Fruit fly (Drosophila melanogaster) ovary, adult (tissue): ENCODE results near the gene CG16820.

Experiments used
- CG17801 ChIP-seq: fragments of 200-800 bp; optimal IDR thresholded peaks from 2 replicates; lab custom pipeline; 2019; ENCODE audit warnings: missing biosample characterization, mild to moderate bottlenecking, missing genetic modification characterization, moderate library complexity; ENCODE audit not compliant: partially characterized antibody

CG16820 gene

DNA sequence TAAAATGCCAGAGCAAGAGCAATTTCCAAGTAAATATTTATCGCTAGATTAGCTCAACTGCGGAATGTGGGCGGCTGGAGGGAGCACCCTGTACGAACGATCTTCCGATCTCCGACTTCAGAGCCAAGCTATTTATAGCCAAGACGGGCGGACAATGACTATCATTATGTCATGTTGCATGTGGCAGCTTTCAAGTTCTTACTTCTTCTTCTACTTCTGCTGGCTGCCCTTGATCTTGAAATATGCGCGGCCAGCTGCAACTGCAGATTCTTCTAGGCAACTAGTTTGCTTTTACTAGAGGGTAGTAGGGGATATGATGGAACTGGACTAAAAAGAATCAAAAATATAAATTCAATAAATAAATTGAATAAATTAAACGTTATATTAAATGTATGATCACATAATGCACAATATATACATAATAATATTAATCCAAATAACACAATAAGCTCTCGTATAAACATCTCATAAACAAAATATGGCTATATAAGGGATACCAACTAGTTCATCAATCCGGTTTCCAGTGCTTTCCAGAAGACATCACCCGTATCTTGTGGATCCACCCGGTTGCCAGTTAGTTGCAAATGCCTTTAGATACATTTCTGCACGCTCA lies 22.1 kb downstream of the CG16820 start:
- no peak for TF ChIP-seq CG17801 (GFP tag; lab: Kevin White, UChicago)

DNA sequence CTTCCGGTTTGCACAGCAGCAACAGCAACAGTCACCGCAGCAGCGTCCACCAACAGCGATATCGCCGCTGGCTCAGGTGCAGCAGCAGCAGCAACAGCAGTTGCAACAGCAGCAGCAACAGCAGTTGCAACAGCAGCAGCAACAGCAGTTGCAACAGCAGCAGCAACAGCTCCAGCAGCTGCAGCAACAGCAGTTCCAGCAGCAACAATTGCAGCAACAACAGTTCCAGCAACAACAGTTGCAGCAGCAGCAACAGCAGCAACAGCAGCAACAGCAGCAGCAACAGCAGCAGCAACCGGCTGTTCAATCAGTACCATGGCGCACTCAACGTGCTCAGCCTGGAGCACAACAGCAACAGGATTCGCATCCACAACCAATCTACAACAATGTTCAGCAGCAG lies 26.5 kb downstream of the CG16820 start:
- TF ChIP-seq CG17801 (GFP tag; lab: Kevin White, UChicago) = no peak

DNA sequence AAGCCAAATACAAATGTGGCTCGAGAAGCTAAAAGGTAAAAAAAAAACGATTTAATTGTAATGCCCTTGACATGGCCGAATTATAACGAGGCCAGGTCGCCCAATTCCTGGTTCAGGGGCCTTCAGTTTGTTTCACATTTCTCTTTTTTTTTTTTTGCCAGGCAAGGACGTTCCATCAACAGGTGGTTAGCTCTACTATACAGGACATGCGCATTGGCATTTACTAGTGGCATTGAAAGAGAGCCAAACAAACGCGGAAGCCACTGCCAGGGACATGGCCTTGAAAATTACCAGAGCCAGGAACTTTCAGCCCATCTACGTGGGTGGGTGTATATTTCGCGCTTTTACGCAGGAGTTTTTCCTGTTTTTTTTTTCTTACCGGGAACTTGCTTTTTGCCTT lies 39.8 kb downstream of the CG16820 start:
- no peak for TF ChIP-seq CG17801 (GFP tag; lab: Kevin White, UChicago)

DNA sequence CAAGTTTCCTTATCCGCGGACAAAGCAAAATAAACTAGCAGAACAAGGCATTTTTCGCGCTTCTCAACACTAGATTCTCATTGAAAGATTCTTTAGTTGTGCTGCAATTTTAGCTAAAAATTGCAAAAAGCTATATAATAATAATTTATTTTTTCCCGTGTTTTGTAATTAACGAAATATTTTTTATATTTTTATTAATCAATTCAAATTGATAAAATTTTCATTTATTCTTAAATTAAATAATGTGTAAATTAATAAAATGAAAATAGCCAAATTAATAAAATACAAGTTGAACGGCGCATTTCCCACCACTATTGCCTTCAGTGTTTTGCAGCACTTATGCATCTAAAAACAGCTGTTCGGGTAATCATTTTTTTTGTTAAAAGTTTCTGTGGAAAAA lies 40.4 kb downstream of the CG16820 start, which contains the start of the genes Drep4 and Uvrag:
Drep4 (minus strand) TSS at position 7 of the 400 bp plus-strand sequence.
Uvrag (plus strand) TSS at position 322 of the 400 bp plus-strand sequence.
- peak; percentile 81 for TF ChIP-seq CG17801 (GFP tag; lab: Kevin White, UChicago)

DNA sequence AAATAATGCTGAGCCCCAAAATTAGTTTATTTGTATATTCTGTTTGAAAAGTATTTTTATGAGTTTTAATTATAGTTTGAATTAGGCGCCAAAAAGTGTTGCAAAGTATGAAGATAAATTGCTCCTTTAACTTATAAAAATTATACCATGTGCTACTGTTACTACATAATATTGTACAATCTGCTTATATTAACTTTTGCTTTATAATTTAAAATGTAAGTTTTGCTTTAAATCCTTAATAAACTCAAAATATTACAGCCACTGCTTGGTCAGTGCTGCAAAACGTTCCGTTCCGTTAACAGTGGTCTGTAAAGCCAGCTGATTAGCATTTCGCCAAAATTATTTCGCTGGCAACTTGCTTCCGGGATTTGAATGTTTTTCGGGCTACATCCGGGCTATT lies 43.7 kb downstream of the CG16820 start, which contains the start of gene CG31729:
CG31729 (plus strand) TSS at position 309 of the 400 bp plus-strand sequence.
- peak; percentile 25 for TF ChIP-seq CG17801 (GFP tag; lab: Kevin White, UChicago)

DNA sequence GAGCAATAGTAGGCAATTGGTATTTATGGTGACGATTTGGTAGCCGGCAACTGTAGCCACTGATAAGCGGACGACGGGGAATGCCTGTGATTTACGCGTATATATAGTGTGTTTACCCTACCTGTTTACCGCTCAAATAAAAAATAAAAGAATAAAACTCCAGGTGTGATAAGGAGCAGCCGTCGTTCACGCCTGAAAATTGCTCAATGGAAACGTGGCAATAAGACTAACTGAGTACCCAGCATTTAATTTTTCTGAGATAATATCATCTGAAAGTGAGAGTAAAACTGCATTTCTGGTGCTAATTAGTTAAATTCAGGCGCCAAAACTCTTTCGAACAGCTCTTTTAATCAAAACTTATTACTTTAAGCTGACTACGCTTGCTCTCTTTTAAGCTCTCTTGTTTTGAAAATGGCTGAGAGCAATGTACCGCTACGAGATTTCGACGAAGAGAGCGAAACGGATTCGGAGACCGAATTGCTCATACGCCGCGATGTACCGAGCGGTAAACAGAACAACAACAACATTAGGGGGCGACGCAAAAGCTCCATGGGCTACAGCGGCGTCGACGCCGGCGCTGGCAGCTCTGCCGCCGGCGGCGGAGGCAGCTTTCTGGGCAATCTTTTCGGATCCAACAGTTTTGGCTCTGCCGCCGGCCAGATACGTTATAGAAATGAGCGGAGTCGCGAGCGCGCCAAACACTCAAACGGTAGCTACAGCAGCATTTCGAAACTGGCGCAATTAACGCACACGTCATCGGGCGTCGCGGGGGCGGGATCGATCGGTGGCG lies 44.4 kb downstream of the CG16820 start:
- peak; percentile 15 for TF ChIP-seq CG17801 (GFP tag; lab: Kevin White, UChicago)

DNA sequence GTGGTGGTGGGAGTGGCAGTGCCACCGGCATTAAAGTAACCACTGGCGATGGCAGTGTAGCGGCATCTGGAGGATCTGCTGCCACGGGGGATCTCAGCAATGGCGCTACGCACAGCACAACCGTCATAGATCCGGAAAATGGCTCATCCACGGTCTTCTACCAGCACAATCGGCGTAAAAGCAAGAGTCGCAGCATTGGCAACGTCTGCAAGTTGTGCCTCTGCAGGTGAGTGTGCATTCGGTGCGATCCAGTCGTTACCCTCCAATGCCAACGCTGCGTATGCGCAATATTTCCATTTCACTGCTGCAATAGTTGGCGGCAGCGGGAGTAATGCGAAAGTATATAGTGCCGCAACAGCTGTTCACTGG lies 45.0 kb downstream of the CG16820 start:
- TF ChIP-seq CG17801 (GFP tag; lab: Kevin White, UChicago) = no peak

DNA sequence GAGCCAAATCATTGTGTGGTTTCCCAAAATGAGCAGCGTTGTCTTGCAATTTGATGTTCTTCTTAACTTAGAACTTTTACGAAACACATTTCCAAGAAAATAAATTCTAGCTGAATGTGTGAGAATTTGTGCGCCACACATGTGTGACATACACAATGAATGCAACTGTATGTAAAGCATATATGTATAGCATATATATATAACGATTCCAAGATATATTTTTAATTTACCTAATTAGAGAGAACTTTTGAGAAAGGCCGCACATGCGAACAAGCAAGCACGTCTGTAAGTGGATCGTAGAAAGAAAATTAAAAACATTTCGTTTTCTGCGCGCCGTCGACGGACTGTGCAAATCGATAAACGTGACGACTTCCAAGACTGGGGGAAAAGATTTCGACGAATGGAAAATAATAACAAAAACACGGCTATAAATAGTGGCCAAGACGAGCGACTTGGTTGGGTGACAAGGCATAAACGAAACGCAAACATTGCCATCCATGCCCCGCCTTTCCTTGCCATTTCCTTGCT lies 46.0 kb downstream of the CG16820 start:
- no peak for TF ChIP-seq CG17801 (GFP tag; lab: Kevin White, UChicago)

DNA sequence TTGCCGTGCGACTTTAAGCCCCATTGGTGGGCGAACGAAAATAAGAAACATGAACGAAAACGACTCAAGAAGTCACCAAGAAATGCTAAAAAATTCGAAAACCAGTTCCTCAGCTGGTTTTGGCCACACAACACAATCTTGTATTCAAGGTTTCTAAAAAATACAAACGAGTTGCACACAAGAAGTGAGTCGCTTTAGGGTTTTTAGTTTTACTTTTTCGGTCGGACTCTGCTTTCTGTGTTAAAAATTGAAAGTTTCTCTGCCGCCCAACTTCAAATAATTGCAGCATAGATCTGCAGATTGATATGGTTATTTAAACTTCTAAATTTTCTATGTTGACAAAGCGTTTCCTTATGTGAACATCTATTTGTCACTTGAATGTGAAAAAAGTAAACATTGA lies 46.6 kb downstream of the CG16820 start, which contains the start of gene CG16824:
CG16824 (plus strand) TSS at position 384 of the 400 bp plus-strand sequence.
- no peak for TF ChIP-seq CG17801 (GFP tag; lab: Kevin White, UChicago)

DNA sequence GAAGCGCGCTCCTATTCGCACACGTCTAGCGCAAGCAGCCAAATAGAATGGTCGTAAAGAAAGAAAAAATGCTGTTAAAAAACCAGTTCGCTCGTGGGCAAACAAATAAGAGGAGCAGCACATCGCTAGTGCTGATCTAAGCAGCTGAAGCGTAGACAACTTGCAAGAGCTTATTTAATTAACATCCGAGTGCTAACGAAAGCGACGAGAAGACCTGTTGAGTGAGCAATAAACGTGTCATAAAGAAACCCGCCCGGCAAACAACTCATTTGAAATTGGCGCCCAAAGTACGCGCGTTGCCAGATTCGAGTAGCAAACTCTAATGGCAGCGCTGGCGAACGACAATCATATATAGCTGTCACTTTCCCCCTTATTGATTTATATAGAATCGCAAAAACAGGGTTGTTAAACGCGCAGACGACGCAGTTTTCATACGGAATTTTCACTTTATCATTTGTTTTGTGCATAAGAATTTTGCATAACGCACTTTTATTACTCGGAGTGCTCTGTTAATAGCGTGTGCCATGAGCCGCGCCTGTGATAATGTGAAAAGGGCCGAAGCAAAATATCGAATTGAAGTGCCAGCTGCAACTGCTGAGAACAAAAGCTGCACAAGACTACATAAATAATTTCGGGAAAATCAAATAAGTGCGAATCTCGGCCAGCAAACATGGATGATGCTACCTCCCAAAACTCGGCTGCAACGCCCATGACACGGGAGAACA lies 50.1 kb downstream of the CG16820 start:
- TF ChIP-seq CG17801 (GFP tag; lab: Kevin White, UChicago) = no peak

DNA sequence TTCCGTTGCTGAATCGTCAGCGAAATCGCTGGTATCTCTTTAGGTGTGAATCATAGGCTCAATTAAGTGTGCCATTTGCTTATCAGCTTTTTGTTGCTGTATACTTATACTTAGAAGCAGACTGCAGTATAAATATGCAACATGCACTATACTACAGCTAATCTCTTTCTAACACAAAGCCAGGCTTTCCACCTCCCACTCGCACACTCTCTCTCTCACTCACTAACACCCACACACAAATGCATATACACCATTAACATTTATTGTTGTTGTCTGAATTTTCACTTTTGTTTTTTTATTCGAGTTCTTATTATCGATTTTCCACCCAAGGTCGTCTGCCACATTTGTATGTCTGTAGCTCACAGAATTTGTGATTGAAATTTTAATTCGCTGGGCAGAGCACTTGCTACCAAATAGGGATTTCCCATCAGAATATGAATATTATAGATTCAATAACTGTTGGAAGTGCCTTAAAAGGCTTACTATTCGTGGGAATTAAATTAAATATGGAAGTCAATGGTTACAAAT lies 50.7 kb downstream of the CG16820 start:
- no peak for TF ChIP-seq CG17801 (GFP tag; lab: Kevin White, UChicago)
